Worm (Caenorhabditis elegans): ENCODE measurements around the gene spat-2.

- TF ChIP-seq ama-1 (optimal IDR thresholded peaks at IDR 0.05), result peak; percentile 94
- peak; percentile 7 for TF ChIP-seq nhr-21 (tag; optimal IDR thresholded peaks at IDR 0.05)
- TF ChIP-seq ceh-82 (tag; optimal IDR thresholded peaks at IDR 0.05), result no peak
- TF ChIP-seq nhr-10 (tag; optimal IDR thresholded peaks at IDR 0.05), result no peak
- no peak for TF ChIP-seq zag-1 (tag; optimal IDR thresholded peaks at IDR 0.05)
- no peak for TF ChIP-seq fos-1 (tag; optimal IDR thresholded peaks at IDR 0.05)
- TF ChIP-seq ZK546.5 (tag; optimal IDR thresholded peaks at IDR 0.05), result no peak
- TF ChIP-seq lin-11 (tag; optimal IDR thresholded peaks at IDR 0.05), result no peak
- no peak for TF ChIP-seq nhr-23 (tag; optimal IDR thresholded peaks at IDR 0.05)
- no peak for TF ChIP-seq nhr-11 (tag; optimal IDR thresholded peaks at IDR 0.05)
- no peak for TF ChIP-seq F13H6.1 (tag; optimal IDR thresholded peaks at IDR 0.05)
- TF ChIP-seq snpc-4 (tag; optimal IDR thresholded peaks at IDR 0.05), result peak; percentile 93
- TF ChIP-seq unc-39 (tag; optimal IDR thresholded peaks at IDR 0.05), result no peak
- no peak for TF ChIP-seq R02D3.7 (tag; optimal IDR thresholded peaks at IDR 0.05)
Measured at ce11 chrIII:11090870-11091386, 54.2 kb downstream of the spat-2 start.
